Fruit fly (Drosophila melanogaster) whole organism, embryonic: ENCODE results near the gene Mur2B.

Experiments
- Abd-B ChIP-seq: fragments of 200-800 bp; sonication (Bioruptor generic); optimal IDR thresholded peaks from 2 replicates; lab custom pipeline; 2018; ENCODE audit warnings: missing biosample characterization, mild to moderate bottlenecking, missing genetic modification characterization, moderate library complexity
- Blimp-1 ChIP-seq: fragments of 200-800 bp; sonication (Bioruptor generic); optimal IDR thresholded peaks from 3 replicates; lab custom pipeline; 2018; ENCODE audit warnings: missing biosample characterization, missing genetic modification characterization, mild to moderate bottlenecking, moderate library complexity, missing genetic modification reagents
- CG10431 ChIP-seq: fragments of 200-800 bp; sonication (Bioruptor generic); optimal IDR thresholded peaks from 3 replicates; lab custom pipeline; 2018; ENCODE audit warnings: missing biosample characterization, mild to moderate bottlenecking, missing genetic modification characterization
- CG10979 ChIP-seq: fragments of 200-800 bp; sonication (Bioruptor generic); optimal IDR thresholded peaks from 2 replicates; lab custom pipeline; 2018; ENCODE audit warnings: missing biosample characterization, mild to moderate bottlenecking, missing genetic modification characterization, moderate library complexity
- CG12155 ChIP-seq: fragments of 200-800 bp; sonication (Bioruptor generic); optimal IDR thresholded peaks from 3 replicates; lab custom pipeline; 2016; ENCODE audit warnings: missing biosample characterization, missing genetic modification characterization
- CG13287 ChIP-seq: fragments of 200-800 bp; sonication (Bioruptor generic); IDR thresholded peaks from 2 replicates; pipeline ENCODE4 v1.3.6; 2022; ENCODE audit warnings: missing biosample characterization, missing genetic modification characterization; ENCODE audit not compliant: partially characterized antibody
- CG14710 ChIP-seq: fragments of 200-800 bp; sonication (Bioruptor generic); optimal IDR thresholded peaks from 3 replicates; lab custom pipeline; 2019; ENCODE audit warnings: missing biosample characterization, mild to moderate bottlenecking, missing genetic modification characterization, moderate library complexity
- CG15601 ChIP-seq: fragments of 200-800 bp; sonication (Bioruptor generic); optimal IDR thresholded peaks from 3 replicates; lab custom pipeline; 2019; ENCODE audit warnings: missing biosample characterization, mild to moderate bottlenecking, missing genetic modification characterization, moderate library complexity
- CG1647 ChIP-seq: fragments of 200-800 bp; sonication (Bioruptor generic); optimal IDR thresholded peaks from 3 replicates; lab custom pipeline; 2016; ENCODE audit warnings: missing biosample characterization, missing genetic modification characterization
- CG17186 ChIP-seq: fragments of 200-800 bp; sonication (Bioruptor generic); optimal IDR thresholded peaks from 3 replicates; lab custom pipeline; 2017; ENCODE audit warnings: missing biosample characterization, missing genetic modification reagents, missing genetic modification characterization
- CG17802 ChIP-seq: fragments of 200-800 bp; sonication (Bioruptor generic); optimal IDR thresholded peaks from 2 replicates; lab custom pipeline; 2018; ENCODE audit warnings: missing biosample characterization, mild to moderate bottlenecking, missing genetic modification characterization, moderate library complexity
- CG18262 ChIP-seq: fragments of 200-800 bp; optimal IDR thresholded peaks from 3 replicates; lab custom pipeline; 2019; ENCODE audit warnings: missing biosample characterization, mild to moderate bottlenecking, missing genetic modification characterization, moderate library complexity
- CG2116 ChIP-seq: fragments of 200-800 bp; sonication (Bioruptor generic); optimal IDR thresholded peaks from 3 replicates; lab custom pipeline; 2018; ENCODE audit warnings: missing biosample characterization, mild to moderate bottlenecking, missing genetic modification characterization
- CG2129 ChIP-seq: fragments of 200-800 bp; sonication (Bioruptor generic); IDR thresholded peaks from 2 replicates; pipeline ENCODE4 v1.3.6; 2022; ENCODE audit warnings: missing biosample characterization, missing genetic modification characterization; ENCODE audit not compliant: partially characterized antibody
- CG2712 ChIP-seq: fragments of 200-800 bp; optimal IDR thresholded peaks from 3 replicates; lab custom pipeline; 2019; ENCODE audit warnings: missing biosample characterization, mild to moderate bottlenecking, missing genetic modification characterization, moderate library complexity
- CG30403 ChIP-seq: fragments of 200-800 bp; sonication (Bioruptor generic); optimal IDR thresholded peaks from 3 replicates; lab custom pipeline; 2016; ENCODE audit warnings: missing biosample characterization, missing genetic modification characterization
- CG4617 ChIP-seq: fragments of 200-800 bp; sonication (Bioruptor generic); optimal IDR thresholded peaks from 3 replicates; lab custom pipeline; 2016; ENCODE audit warnings: missing biosample characterization, missing genetic modification characterization, borderline replicate concordance
- CG5180 ChIP-seq: fragments of 200-800 bp; sonication (Bioruptor generic); optimal IDR thresholded peaks from 3 replicates; lab custom pipeline; 2017; ENCODE audit warnings: missing biosample characterization, missing genetic modification characterization, mild to moderate bottlenecking, moderate library complexity, missing genetic modification reagents
- CG8290 ChIP-seq, 3 experiments: fragments of 200-800 bp; sonication (Bioruptor generic); optimal IDR thresholded peaks; 2 replicates each; lab custom pipeline; 2016 to 2019; ENCODE audit warnings: missing biosample characterization in 3 of 3, missing genetic modification characterization in 3 of 3, mild to moderate bottlenecking in 2 of 3, moderate library complexity in 1 of 3
- Dll ChIP-seq: fragments of 200-800 bp; sonication (Bioruptor generic); IDR thresholded peaks from 4 replicates; pipeline ENCODE4 v1.3.6; 2022; ENCODE audit warnings: missing biosample characterization, missing genetic modification characterization; ENCODE audit not compliant: partially characterized antibody
- Doc3 ChIP-seq: fragments of 200-800 bp; sonication (Bioruptor generic); IDR thresholded peaks from 3 replicates; pipeline ENCODE4 v1.3.6; 2022; ENCODE audit warnings: missing biosample characterization, missing genetic modification characterization; ENCODE audit not compliant: partially characterized antibody
- Ets97D ChIP-seq: fragments of 200-800 bp; sonication (Bioruptor generic); optimal IDR thresholded peaks from 3 replicates; lab custom pipeline; 2016; ENCODE audit warnings: missing biosample characterization, missing genetic modification characterization
- Fer1 ChIP-seq: fragments of 200-800 bp; sonication (Bioruptor generic); optimal IDR thresholded peaks from 2 replicates; lab custom pipeline; 2017; ENCODE audit warnings: missing biosample characterization, mild to moderate bottlenecking, missing genetic modification characterization
- Lpt ChIP-seq: fragments of >200 bp; optimal IDR thresholded peaks from 2 replicates; lab custom pipeline; 2018; ENCODE audit warnings: missing biosample characterization, missing genetic modification characterization
- Oaz ChIP-seq: fragments of 200-800 bp; sonication (Bioruptor generic); IDR thresholded peaks from 2 replicates; pipeline ENCODE4 v1.3.6; 2022; ENCODE audit warnings: missing biosample characterization, missing genetic modification characterization
- Scr ChIP-seq: fragments of 200-800 bp; sonication (Bioruptor generic); IDR thresholded peaks from 2 replicates; pipeline ENCODE4 v1.3.6; 2022; ENCODE audit warnings: missing biosample characterization, missing genetic modification characterization; ENCODE audit not compliant: partially characterized antibody
- Sin3A ChIP-seq: fragments of >200 bp; optimal IDR thresholded peaks from 2 replicates; lab custom pipeline; 2018
- Six4 ChIP-seq: fragments of 200-800 bp; sonication (Bioruptor generic); optimal IDR thresholded peaks from 2 replicates; lab custom pipeline; 2016; ENCODE audit warnings: missing biosample characterization, missing genetic modification characterization
- YL-1 ChIP-seq: fragments of 200-800 bp; sonication (Bioruptor generic); optimal IDR thresholded peaks from 3 replicates; lab custom pipeline; 2017; ENCODE audit warnings: missing biosample characterization, mild to moderate bottlenecking, missing genetic modification characterization
- ac ChIP-seq: fragments of 200-800 bp; sonication (Bioruptor generic); optimal IDR thresholded peaks from 3 replicates; lab custom pipeline; 2017; ENCODE audit warnings: missing biosample characterization, mild to moderate bottlenecking, missing genetic modification characterization
- cas ChIP-seq: fragments of 200-800 bp; sonication (Bioruptor generic); IDR thresholded peaks from 2 replicates; pipeline ENCODE4 v1.3.6; 2022; ENCODE audit warnings: missing biosample characterization, missing genetic modification characterization
- ci ChIP-seq: fragments of 200-800 bp; sonication (Bioruptor generic); IDR thresholded peaks from 3 replicates; pipeline ENCODE4 v1.3.6; 2022; ENCODE audit warnings: missing biosample characterization, missing genetic modification characterization
- crp ChIP-seq, 2 experiments: fragments of 200-800 bp; sonication (Bioruptor generic); optimal IDR thresholded peaks; 2 replicates in 1 of 2; 3 replicates in 1 of 2; lab custom pipeline; 2017; ENCODE audit warnings: missing biosample characterization in 2 of 2, missing genetic modification characterization in 2 of 2, mild to moderate bottlenecking in 1 of 2, moderate library complexity in 1 of 2
- exex ChIP-seq: fragments of 200-800 bp; sonication (Bioruptor generic); optimal IDR thresholded peaks from 4 replicates; lab custom pipeline; 2018; ENCODE audit warnings: missing biosample characterization, mild to moderate bottlenecking, missing genetic modification characterization, moderate library complexity
- grn ChIP-seq: fragments of 200-800 bp; sonication (Bioruptor generic); optimal IDR thresholded peaks from 3 replicates; lab custom pipeline; 2017; ENCODE audit warnings: missing biosample characterization, missing genetic modification characterization
- insv ChIP-seq, 2 experiments: fragments of 200-800 bp; sonication (Bioruptor generic); optimal IDR thresholded peaks; 3 replicates each; lab custom pipeline; 2016 to 2018; ENCODE audit warnings: missing biosample characterization in 2 of 2, missing genetic modification characterization in 2 of 2
- kah ChIP-seq: fragments of 200-800 bp; sonication (Bioruptor generic); optimal IDR thresholded peaks from 2 replicates; lab custom pipeline; 2018; ENCODE audit warnings: missing biosample characterization, mild to moderate bottlenecking, missing genetic modification characterization
- knrl ChIP-seq: fragments of 200-800 bp; sonication (Bioruptor generic); IDR thresholded peaks from 3 replicates; pipeline ENCODE4 v1.3.6; 2022; ENCODE audit warnings: missing biosample characterization, missing genetic modification characterization; ENCODE audit not compliant: partially characterized antibody
- lilli ChIP-seq: fragments of 200-800 bp; sonication (Bioruptor generic); optimal IDR thresholded peaks from 3 replicates; lab custom pipeline; 2016; ENCODE audit warnings: missing biosample characterization, missing genetic modification characterization
- nerfin-1 ChIP-seq: fragments of 200-800 bp; sonication (Bioruptor generic); optimal IDR thresholded peaks from 3 replicates; lab custom pipeline; 2019; ENCODE audit warnings: missing biosample characterization, mild to moderate bottlenecking, missing genetic modification characterization, moderate library complexity
- prd ChIP-seq, 3 experiments: fragments of >200 bp in 2 of 3; fragments of 200-800 bp in 1 of 3; sonication (Bioruptor generic) in 1 of 3; optimal IDR thresholded peaks in 2 of 3; IDR thresholded peaks in 1 of 3; 2 replicates in 2 of 3; 3 replicates in 1 of 3; pipeline versions ENCODE4 v1.3.6 to Lab custom; 2017 to 2022; ENCODE audit warnings: missing biosample characterization in 1 of 3, missing genetic modification characterization in 1 of 3
- scrt ChIP-seq: fragments of 200-800 bp; sonication (Bioruptor generic); optimal IDR thresholded peaks from 2 replicates; lab custom pipeline; 2018; ENCODE audit warnings: missing biosample characterization, mild to moderate bottlenecking, missing genetic modification characterization, moderate library complexity
- sens-2 ChIP-seq: fragments of 200-800 bp; sonication (Bioruptor generic); IDR thresholded peaks from 2 replicates; pipeline ENCODE4 v1.3.6; 2022; ENCODE audit warnings: missing biosample characterization, missing genetic modification characterization
- ssp ChIP-seq: fragments of 200-800 bp; sonication (Bioruptor generic); IDR thresholded peaks from 2 replicates; pipeline ENCODE4 v1.3.6; 2022; ENCODE audit warnings: missing biosample characterization, missing genetic modification characterization
- vfl ChIP-seq: fragments of 200-800 bp; sonication (Bioruptor generic); optimal IDR thresholded peaks from 2 replicates; lab custom pipeline; 2016; ENCODE audit warnings: missing biosample characterization, missing genetic modification characterization
- wek ChIP-seq: fragments of 200-800 bp; sonication (Bioruptor generic); optimal IDR thresholded peaks from 3 replicates; lab custom pipeline; 2018; ENCODE audit warnings: missing biosample characterization, mild to moderate bottlenecking, missing genetic modification characterization, moderate library complexity
- zfh1 ChIP-seq: fragments of 200-800 bp; sonication (Bioruptor generic); IDR thresholded peaks from 3 replicates; pipeline ENCODE4 v1.3.6; 2022; ENCODE audit warnings: missing biosample characterization, missing genetic modification characterization
- zfh2 ChIP-seq: fragments of 200-800 bp; sonication (Bioruptor generic); optimal IDR thresholded peaks from 2 replicates; lab custom pipeline; 2016; ENCODE audit warnings: missing biosample characterization, missing genetic modification characterization

Gene Mur2B

DNA sequence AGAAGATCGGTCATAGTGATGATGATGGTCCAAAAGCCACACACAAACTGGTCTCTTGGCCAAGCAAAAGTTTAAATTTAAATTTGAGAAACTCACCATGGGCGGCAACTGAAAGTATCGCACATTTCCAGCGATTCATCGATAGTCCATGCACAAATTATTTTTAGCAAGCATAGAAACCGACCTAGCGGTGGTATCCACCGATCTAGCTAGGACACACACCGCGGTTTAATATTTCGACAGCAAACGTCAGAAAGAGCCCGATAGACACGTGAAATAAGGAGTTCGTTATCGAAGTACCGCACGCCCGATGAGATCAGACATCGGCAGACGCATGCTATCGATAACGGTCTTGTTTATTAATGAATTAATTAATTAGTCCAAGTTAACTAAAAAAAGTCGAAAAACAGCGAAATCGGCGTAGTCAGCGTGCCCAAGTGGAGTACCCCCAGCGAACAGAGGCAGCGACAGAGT is 155.8 kb downstream of the Mur2B start, which contains the start of gene CG14795 (continued):
- TF ChIP-seq CG15601 (tag; lab: Kevin White, UChicago) (peak; percentile 50), Blimp-1 (GFP tag; lab: Kevin White, UChicago) (peak; percentile 4), prd (optimal IDR thresholded peaks at IDR 0.05; lab: Kevin White, UChicago) (no peak), prd (GFP tag; IDR thresholded peaks at IDR 0.05; lab: Robert Waterston, UW) (peak; percentile 5; the same call in 1 of the 3 replicates), Oaz (GFP tag; lab: Robert Waterston, UW) (no peak), Doc3 (peak; percentile 88), Scr (GFP tag; lab: Robert Waterston, UW) (peak; percentile 91), ac (no peak), CG14710 (tag; lab: Kevin White, UChicago) (peak; percentile 75), vfl (GFP tag; lab: Kevin White, UChicago) (no peak), wek (no peak), CG1647 (no peak), Dll (peak; percentile 93), grn (no peak), CG5180 (GFP tag; lab: Kevin White, UChicago) (no peak), CG18262 (tag; lab: Kevin White, UChicago) (peak; percentile 11), Abd-B (peak; percentile 43), CG30403 (GFP tag; lab: Kevin White, UChicago) (peak; percentile 42), CG10431 (no peak), CG8290 (GFP tag; optimal IDR thresholded peaks at IDR 0.05; lab: Kevin White, UChicago) (no peak), CG8290 (tag; optimal IDR thresholded peaks at IDR 0.05; lab: Kevin White, UChicago) (peak in 1 of 2 experiments; percentile 81), lilli (GFP tag; lab: Kevin White, UChicago) (peak; percentile 47), CG13287 (GFP tag; lab: Robert Waterston, UW) (peak; percentile 97), ssp (GFP tag; lab: Robert Waterston, UW) (0 out of 2 replicates have a peak, but pooled peaks have one; percentile 28), CG17186 (GFP tag; lab: Kevin White, UChicago) (peak; percentile 82), ci (GFP tag; lab: Robert Waterston, UW) (peak; percentile 71; the same call in 2 of the 3 replicates), CG2129 (GFP tag; lab: Robert Waterston, UW) (peak; percentile 76), scrt (peak; percentile 20), CG2712 (tag; lab: Kevin White, UChicago) (peak; percentile 59), Sin3A (lab: Kevin White, UChicago) (peak; percentile 75), CG10979 (tag; lab: Kevin White, UChicago) (peak; percentile 27), cas (peak; percentile 48; the same call in 1 of the 2 replicates), insv (GFP tag; optimal IDR thresholded peaks at IDR 0.05; lab: Kevin White, UChicago) (peak in 1 of 2 experiments; percentile 45), Six4 (no peak), sens-2 (GFP tag; lab: Robert Waterston, UW) (no peak), Ets97D (GFP tag; lab: Kevin White, UChicago) (peak; percentile 97), CG4617 (GFP tag; lab: Kevin White, UChicago) (peak; percentile 51), zfh2 (GFP tag; lab: Kevin White, UChicago) (peak; percentile 39), nerfin-1 (peak; percentile 13), YL-1 (GFP tag; lab: Kevin White, UChicago) (peak; percentile 29), Fer1 (GFP tag; lab: Kevin White, UChicago) (peak; percentile 41), exex (tag; lab: Kevin White, UChicago) (peak; percentile 31), CG17802 (tag; lab: Kevin White, UChicago) (peak; percentile 31), CG2116 (GFP tag; lab: Kevin White, UChicago) (peak; percentile 93), crp (GFP tag; optimal IDR thresholded peaks at IDR 0.05; lab: Kevin White, UChicago) (peak in 1 of 2 experiments; percentile 17), Lpt (no peak), zfh1 (GFP tag; lab: Robert Waterston, UW) (peak; percentile 53; the same call in 1 of the 3 replicates), kah (GFP tag; lab: Kevin White, UChicago) (no peak), knrl (GFP tag; lab: Robert Waterston, UW) (peak; percentile 91), CG12155 (peak; percentile 35)
